Fruit fly (Drosophila melanogaster) whole organism, embryonic: Measurements from ENCODE around the gene CG14195.
A peak's percentile ranks its signal among the peaks of the same experiment; 100 is the strongest.

Source experiments
- Antp ChIP-seq: fragments of 200-800 bp; sonication (Bioruptor generic); optimal IDR thresholded peaks from 3 replicates; lab custom pipeline; 2016; ENCODE audit warnings: missing biosample characterization, missing genetic modification characterization
- B-H2 ChIP-seq: fragments of 200-800 bp; sonication (Bioruptor generic); optimal IDR thresholded peaks from 2 replicates; lab custom pipeline; 2018; ENCODE audit warnings: missing biosample characterization, mild to moderate bottlenecking, missing genetic modification characterization
- BEAF-32 ChIP-seq: fragments of 200-800 bp; sonication (Bioruptor generic); optimal IDR thresholded peaks from 3 replicates; lab custom pipeline; 2017; ENCODE audit warnings: missing biosample characterization, missing genetic modification characterization, mild to moderate bottlenecking, moderate library complexity, missing genetic modification reagents
- Bdp1 ChIP-seq: fragments of 200-800 bp; sonication (Bioruptor generic); optimal IDR thresholded peaks from 3 replicates; lab custom pipeline; 2016; ENCODE audit warnings: missing biosample characterization, missing genetic modification characterization
- BtbVII ChIP-seq: fragments of 200-800 bp; sonication (Bioruptor generic); optimal IDR thresholded peaks from 3 replicates; lab custom pipeline; 2017; ENCODE audit warnings: missing biosample characterization, mild to moderate bottlenecking, missing genetic modification characterization
- C15 ChIP-seq: fragments of 200-800 bp; sonication (Bioruptor generic); IDR thresholded peaks from 3 replicates; pipeline ENCODE4 v1.3.6; 2022; ENCODE audit warnings: missing biosample characterization, missing genetic modification characterization
- CG10321 ChIP-seq: fragments of 200-800 bp; sonication (Bioruptor generic); IDR thresholded peaks from 2 replicates; pipeline ENCODE4 v1.3.6; 2022; ENCODE audit warnings: missing biosample characterization, missing genetic modification characterization
- CG12299 ChIP-seq: fragments of 200-800 bp; sonication (Bioruptor generic); optimal IDR thresholded peaks from 2 replicates; lab custom pipeline; 2018; ENCODE audit warnings: missing biosample characterization, mild to moderate bottlenecking, missing genetic modification characterization
- CG13624 ChIP-seq: fragments of 200-800 bp; sonication (Bioruptor generic); optimal IDR thresholded peaks from 2 replicates; lab custom pipeline; 2016; ENCODE audit warnings: missing biosample characterization, missing genetic modification characterization
- CG13775 ChIP-seq: fragments of 200-800 bp; sonication (Bioruptor generic); optimal IDR thresholded peaks from 3 replicates; lab custom pipeline; 2017; ENCODE audit warnings: missing biosample characterization, mild to moderate bottlenecking, missing genetic modification characterization
- CG14965 ChIP-seq: fragments of 200-800 bp; sonication (Bioruptor generic); optimal IDR thresholded peaks from 2 replicates; lab custom pipeline; 2016; ENCODE audit warnings: missing biosample characterization, missing genetic modification characterization, borderline replicate concordance
- CG15269 ChIP-seq: fragments of 200-800 bp; sonication (Bioruptor generic); optimal IDR thresholded peaks from 2 replicates; lab custom pipeline; 2018; ENCODE audit warnings: missing biosample characterization, mild to moderate bottlenecking, missing genetic modification characterization, moderate library complexity
- CG16779 ChIP-seq: fragments of 200-800 bp; sonication (Bioruptor generic); IDR thresholded peaks from 2 replicates; pipeline ENCODE4 v1.3.6; 2022; ENCODE audit warnings: missing biosample characterization, missing genetic modification characterization
- CG17912 ChIP-seq: fragments of 200-800 bp; sonication (Bioruptor generic); optimal IDR thresholded peaks from 2 replicates; lab custom pipeline; 2018; ENCODE audit warnings: missing biosample characterization, mild to moderate bottlenecking, missing genetic modification characterization
- CG1832 ChIP-seq: fragments of 200-800 bp; sonication (Bioruptor generic); optimal IDR thresholded peaks from 2 replicates; lab custom pipeline; 2017; ENCODE audit warnings: missing biosample characterization, mild to moderate bottlenecking, missing genetic modification characterization, inconsistent platforms
- CG34376 ChIP-seq: fragments of 200-800 bp; sonication (Bioruptor generic); optimal IDR thresholded peaks from 2 replicates; lab custom pipeline; 2018; ENCODE audit warnings: missing biosample characterization, mild to moderate bottlenecking, missing genetic modification characterization
- CG6854 ChIP-seq: fragments of 200-800 bp; sonication (Bioruptor generic); optimal IDR thresholded peaks from 3 replicates; lab custom pipeline; 2017; ENCODE audit warnings: missing biosample characterization, mild to moderate bottlenecking, missing genetic modification characterization
- CG7357 ChIP-seq: fragments of 200-800 bp; sonication (Bioruptor generic); IDR thresholded peaks from 3 replicates; pipeline ENCODE4 v1.3.6; 2022; ENCODE audit warnings: missing biosample characterization, missing genetic modification characterization
- CG9437 ChIP-seq: fragments of 200-800 bp; sonication (Bioruptor generic); optimal IDR thresholded peaks from 2 replicates; lab custom pipeline; 2018; ENCODE audit warnings: missing biosample characterization, mild to moderate bottlenecking, missing genetic modification characterization
- CTCF ChIP-seq: fragments of 200-800 bp; sonication (Bioruptor generic); optimal IDR thresholded peaks from 2 replicates; lab custom pipeline; 2017; ENCODE audit warnings: missing biosample characterization, mild to moderate bottlenecking, missing genetic modification characterization, moderate library complexity
- Dfd ChIP-seq, 2 experiments: fragments of >200 bp; optimal IDR thresholded peaks; 2 replicates each; lab custom pipeline; 2017; ENCODE audit warnings: missing biosample characterization in 2 of 2, missing genetic modification characterization in 2 of 2
- Dip3 ChIP-seq: fragments of 200-800 bp; sonication (Bioruptor generic); optimal IDR thresholded peaks from 3 replicates; lab custom pipeline; 2016; ENCODE audit warnings: missing biosample characterization, missing genetic modification characterization
- Dll ChIP-seq: fragments of 200-800 bp; sonication (Bioruptor generic); IDR thresholded peaks from 4 replicates; pipeline ENCODE4 v1.3.6; 2022; ENCODE audit warnings: missing biosample characterization, missing genetic modification characterization; ENCODE audit not compliant: partially characterized antibody
- Doc3 ChIP-seq: fragments of 200-800 bp; sonication (Bioruptor generic); IDR thresholded peaks from 3 replicates; pipeline ENCODE4 v1.3.6; 2022; ENCODE audit warnings: missing biosample characterization, missing genetic modification characterization; ENCODE audit not compliant: partially characterized antibody
- Drgx ChIP-seq: fragments of 200-800 bp; sonication (Bioruptor generic); IDR thresholded peaks from 2 replicates; pipeline ENCODE4 v1.3.6; 2022; ENCODE audit warnings: missing biosample characterization, missing genetic modification characterization
- Elba2 ChIP-seq: fragments of 200-800 bp; sonication (Bioruptor generic); optimal IDR thresholded peaks from 3 replicates; lab custom pipeline; 2016; ENCODE audit warnings: missing biosample characterization, missing genetic modification characterization
- Lpt ChIP-seq: fragments of >200 bp; optimal IDR thresholded peaks from 2 replicates; lab custom pipeline; 2018; ENCODE audit warnings: missing biosample characterization, missing genetic modification characterization
- Med ChIP-seq: fragments of 200-800 bp; sonication (Bioruptor generic); peaks from one replicate; lab custom pipeline; 2016; ENCODE audit warnings: missing biosample characterization, missing genetic modification characterization, mild to moderate bottlenecking, inconsistent platforms, moderate library complexity
- Poxn ChIP-seq: fragments of 200-800 bp; sonication (Bioruptor generic); IDR thresholded peaks from 2 replicates; pipeline ENCODE4 v1.3.6; 2022; ENCODE audit warnings: missing biosample characterization, missing genetic modification characterization
- Ptx1 ChIP-seq: fragments of 200-800 bp; sonication (Bioruptor generic); IDR thresholded peaks from 2 replicates; pipeline ENCODE4 v1.3.6; 2022; ENCODE audit warnings: missing biosample characterization, missing genetic modification characterization
- Rx ChIP-seq: fragments of 200-800 bp; sonication (Bioruptor generic); IDR thresholded peaks from 2 replicates; pipeline ENCODE4 v1.3.6; 2022; ENCODE audit warnings: missing biosample characterization, missing genetic modification characterization
- Sry-β ChIP-seq: fragments of 200-800 bp; sonication (Bioruptor generic); optimal IDR thresholded peaks from 2 replicates; lab custom pipeline; 2018; ENCODE audit warnings: missing biosample characterization, mild to moderate bottlenecking, missing genetic modification characterization, moderate library complexity
- Trl ChIP-seq, 3 experiments: fragments of >200 bp in 2 of 3; fragments of 200-800 bp in 1 of 3; sonication (Bioruptor generic) in 1 of 3; optimal IDR thresholded peaks; 2 replicates in 1 of 3; 3 replicates in 2 of 3; lab custom pipeline; 2016 to 2017; ENCODE audit warnings: missing biosample characterization in 1 of 3, missing genetic modification characterization in 1 of 3
- YL-1 ChIP-seq: fragments of 200-800 bp; sonication (Bioruptor generic); optimal IDR thresholded peaks from 3 replicates; lab custom pipeline; 2017; ENCODE audit warnings: missing biosample characterization, mild to moderate bottlenecking, missing genetic modification characterization
- br ChIP-seq: fragments of >200 bp; optimal IDR thresholded peaks from 2 replicates; lab custom pipeline; 2017
- btn ChIP-seq: fragments of 200-800 bp; sonication (Bioruptor generic); optimal IDR thresholded peaks from 2 replicates; lab custom pipeline; 2016; ENCODE audit warnings: missing biosample characterization, missing genetic modification characterization
- cg ChIP-seq: fragments of 200-800 bp; sonication (Bioruptor generic); optimal IDR thresholded peaks from 3 replicates; lab custom pipeline; 2019; ENCODE audit warnings: missing biosample characterization, mild to moderate bottlenecking, missing genetic modification characterization, moderate library complexity
- disco-r ChIP-seq: fragments of 200-800 bp; sonication (Bioruptor generic); optimal IDR thresholded peaks from 2 replicates; lab custom pipeline; 2016; ENCODE audit warnings: missing biosample characterization, missing genetic modification characterization
- dysf ChIP-seq: fragments of 200-800 bp; sonication (Bioruptor generic); IDR thresholded peaks from 3 replicates; pipeline ENCODE4 v1.3.6; 2022; ENCODE audit warnings: missing biosample characterization, missing genetic modification characterization
- en ChIP-seq: fragments of 200-800 bp; sonication (Bioruptor generic); optimal IDR thresholded peaks from 2 replicates; lab custom pipeline; 2016; ENCODE audit warnings: missing biosample characterization, missing genetic modification characterization
- exex ChIP-seq: fragments of 200-800 bp; sonication (Bioruptor generic); optimal IDR thresholded peaks from 4 replicates; lab custom pipeline; 2018; ENCODE audit warnings: missing biosample characterization, mild to moderate bottlenecking, missing genetic modification characterization, moderate library complexity
- fd96Cb ChIP-seq: fragments of 200-800 bp; sonication (Bioruptor generic); optimal IDR thresholded peaks from 2 replicates; lab custom pipeline; 2018; ENCODE audit warnings: missing biosample characterization, mild to moderate bottlenecking, missing genetic modification characterization, moderate library complexity
- ftz-f1 ChIP-seq: fragments of 200-800 bp; sonication (Bioruptor generic); optimal IDR thresholded peaks from 2 replicates; lab custom pipeline; 2016; ENCODE audit warnings: missing biosample characterization, missing genetic modification characterization
- mirr ChIP-seq: fragments of 200-800 bp; sonication (Bioruptor generic); optimal IDR thresholded peaks from 3 replicates; lab custom pipeline; 2018; ENCODE audit warnings: missing biosample characterization, mild to moderate bottlenecking, missing genetic modification characterization
- mld ChIP-seq: fragments of 200-800 bp; sonication (Bioruptor generic); IDR thresholded peaks from 3 replicates; pipeline ENCODE4 v1.3.6; 2022; ENCODE audit warnings: missing biosample characterization, missing genetic modification characterization; ENCODE audit not compliant: partially characterized antibody
- onecut ChIP-seq: fragments of 200-800 bp; sonication (Bioruptor generic); IDR thresholded peaks from 2 replicates; pipeline ENCODE4 v1.3.6; 2022; ENCODE audit warnings: missing biosample characterization, missing genetic modification characterization
- pzg ChIP-seq: fragments of 200-800 bp; sonication (Bioruptor generic); optimal IDR thresholded peaks from 3 replicates; lab custom pipeline; 2018; ENCODE audit warnings: missing biosample characterization, mild to moderate bottlenecking, missing genetic modification characterization, moderate library complexity
- run ChIP-seq: fragments of 200-800 bp; sonication (Bioruptor generic); optimal IDR thresholded peaks from 3 replicates; lab custom pipeline; 2018; ENCODE audit warnings: missing biosample characterization, mild to moderate bottlenecking, missing genetic modification characterization
- slp2 ChIP-seq: fragments of 200-800 bp; sonication (Bioruptor generic); optimal IDR thresholded peaks from 2 replicates; lab custom pipeline; 2016; ENCODE audit warnings: missing biosample characterization, missing genetic modification characterization
- so ChIP-seq: fragments of 200-800 bp; sonication (Bioruptor generic); IDR thresholded peaks from 3 replicates; pipeline ENCODE4 v1.3.6; 2022; ENCODE audit warnings: missing biosample characterization, missing genetic modification characterization
- sob ChIP-seq: fragments of 200-800 bp; sonication (Bioruptor generic); IDR thresholded peaks from 2 replicates; pipeline ENCODE4 v1.3.6; 2022; ENCODE audit warnings: missing biosample characterization, missing genetic modification characterization
- usp ChIP-seq: fragments of >200 bp; optimal IDR thresholded peaks from 2 replicates; lab custom pipeline; 2017; ENCODE audit warnings: missing biosample characterization, missing genetic modification characterization
- yki ChIP-seq: fragments of >200 bp; optimal IDR thresholded peaks from 3 replicates; lab custom pipeline; 2018

CG14195 gene

DNA sequence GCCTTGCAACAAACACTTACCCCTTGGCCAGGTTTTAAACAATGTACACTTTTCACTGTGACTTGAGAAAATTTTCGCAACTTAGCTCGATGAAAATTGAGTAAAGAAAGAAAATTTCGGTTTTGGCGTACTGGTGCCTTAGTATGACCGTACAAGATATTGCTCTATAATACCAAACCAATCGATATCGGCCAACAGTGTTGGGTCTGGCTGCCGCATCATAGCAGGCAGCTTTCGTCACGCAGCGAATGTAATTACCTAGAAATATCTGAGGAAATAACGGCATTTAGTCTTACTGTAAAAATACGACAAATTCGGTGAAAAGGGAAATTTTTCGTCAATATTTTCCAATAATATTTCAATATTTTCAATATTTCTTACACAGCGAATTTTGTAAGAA lies 3.9 kb downstream of the CG14195 start, which contains the start of gene Ulp1 (continued):
- no peak for TF ChIP-seq CG12299
- TF ChIP-seq ftz-f1, result no peak
- peak; percentile 84 for TF ChIP-seq CTCF (GFP tag; lab: Kevin White, UChicago)
- peak; percentile 55 for TF ChIP-seq exex (tag; lab: Kevin White, UChicago)
- TF ChIP-seq en (GFP tag; lab: Kevin White, UChicago), result no peak
- no peak for TF ChIP-seq CG7357 (GFP tag; lab: Robert Waterston, UW)
- no peak for TF ChIP-seq C15 (GFP tag; lab: Robert Waterston, UW)
- TF ChIP-seq CG6854 (GFP tag; lab: Kevin White, UChicago), result no peak
- no peak for TF ChIP-seq disco-r (GFP tag; lab: Kevin White, UChicago)
- no peak for TF ChIP-seq Doc3 (GFP tag; lab: Robert Waterston, UW)
- peak; percentile 38 for TF ChIP-seq Antp (GFP tag; lab: Kevin White, UChicago)
- TF ChIP-seq mld (GFP tag; lab: Robert Waterston, UW), result no peak
- no peak for TF ChIP-seq Lpt (GFP tag; lab: Kevin White, UChicago)
- TF ChIP-seq CG13775 (GFP tag; lab: Kevin White, UChicago), result no peak
- no peak for TF ChIP-seq btn (GFP tag; lab: Kevin White, UChicago)
- TF ChIP-seq so (GFP tag; lab: Robert Waterston, UW), result no peak
- no peak for TF ChIP-seq yki
- no peak for TF ChIP-seq Rx (GFP tag; lab: Robert Waterston, UW)
- no peak for TF ChIP-seq Trl (optimal IDR thresholded peaks at IDR 0.05; lab: Kevin White, UChicago)
- TF ChIP-seq Trl (GFP tag; optimal IDR thresholded peaks at IDR 0.05; lab: Kevin White, UChicago), result no peak
- no peak for TF ChIP-seq br
- no peak for TF ChIP-seq run (tag; lab: Kevin White, UChicago)
- peak; percentile 43 for TF ChIP-seq CG13624 (GFP tag; lab: Kevin White, UChicago)
- TF ChIP-seq Med (GFP tag; lab: Kevin White, UChicago), result peak; percentile 87
- TF ChIP-seq CG9437, result no peak
- TF ChIP-seq sob (GFP tag; lab: Robert Waterston, UW), result peak; percentile 42
- TF ChIP-seq Elba2 (GFP tag; lab: Kevin White, UChicago), result peak; percentile 7
- TF ChIP-seq CG17912 (GFP tag; lab: Kevin White, UChicago), result peak; percentile 34
- no peak for TF ChIP-seq dysf (GFP tag; lab: Robert Waterston, UW)
- no peak for TF ChIP-seq fd96Cb (tag; lab: Kevin White, UChicago)
- TF ChIP-seq B-H2 (GFP tag; lab: Kevin White, UChicago), result no peak
- TF ChIP-seq onecut (GFP tag; lab: Robert Waterston, UW), result peak; percentile 93
- no peak for TF ChIP-seq Drgx (GFP tag; lab: Robert Waterston, UW)
- no peak for TF ChIP-seq BtbVII (GFP tag; lab: Kevin White, UChicago)
- TF ChIP-seq slp2 (GFP tag; lab: Kevin White, UChicago), result no peak
- TF ChIP-seq cg (GFP tag; lab: Kevin White, UChicago), result no peak
- peak; percentile 43; the same call in 2 of the 4 replicates for TF ChIP-seq Dll (GFP tag; lab: Robert Waterston, UW)
- TF ChIP-seq Dfd (GFP tag; optimal IDR thresholded peaks at IDR 0.05; lab: Kevin White, UChicago), result no peak
- no peak for TF ChIP-seq CG34376 (GFP tag; lab: Kevin White, UChicago)
- no peak for TF ChIP-seq CG15269 (tag; lab: Kevin White, UChicago)
- no peak for TF ChIP-seq Poxn
- no peak for TF ChIP-seq Ptx1 (GFP tag; lab: Robert Waterston, UW)
- no peak for TF ChIP-seq CG1832 (GFP tag; lab: Kevin White, UChicago)
- no peak for TF ChIP-seq mirr (GFP tag; lab: Kevin White, UChicago)
- no peak for TF ChIP-seq usp (GFP tag; lab: Kevin White, UChicago)
- peak; percentile 62 for TF ChIP-seq YL-1 (GFP tag; lab: Kevin White, UChicago)
- peak; percentile 64 for TF ChIP-seq BEAF-32 (GFP tag; lab: Kevin White, UChicago)
- TF ChIP-seq Dip3, result no peak
- TF ChIP-seq CG14965, result no peak
- no peak for TF ChIP-seq CG16779 (GFP tag; lab: Robert Waterston, UW)
- TF ChIP-seq Bdp1, result no peak
- peak; percentile 71 for TF ChIP-seq Sry-β (GFP tag; lab: Kevin White, UChicago)
- TF ChIP-seq CG10321 (GFP tag; lab: Robert Waterston, UW), result no peak
- TF ChIP-seq pzg, result peak; percentile 91
